Worm (Caenorhabditis elegans) whole organism, young adult: ENCODE data around the gene col-76.

ENCODE experiments used
- aptf-2 ChIP-seq: fragments of 200-800 bp; sonication (Bioruptor generic); conservative IDR thresholded peaks from 2 replicates; pipeline ENCODE4 v1.3.6; 2022; ENCODE audit warnings: missing genetic modification reagents, missing genetic modification characterization, missing compliant biosample characterization
- attf-5 ChIP-seq: fragments of 200-800 bp; sonication (Bioruptor generic); optimal IDR thresholded peaks from 2 replicates; lab custom pipeline; 2018; ENCODE audit warnings: mild to moderate bottlenecking, missing genetic modification characterization, missing compliant biosample characterization
- ceh-40 ChIP-seq: fragments of 200-800 bp; sonication (Bioruptor generic); IDR thresholded peaks from 2 replicates; pipeline ENCODE4 v1.3.6; 2022; ENCODE audit warnings: missing genetic modification characterization, missing compliant biosample characterization
- dpff-1 ChIP-seq: sonication (generic microtip); optimal IDR thresholded peaks from 2 replicates; lab custom pipeline; 2017; ENCODE audit warnings: mild to moderate bottlenecking, missing genetic modification characterization, missing compliant biosample characterization
- dpl-1 ChIP-seq: fragments of 150-350 bp; optimal IDR thresholded peaks from 2 replicates; lab custom pipeline; 2014; ENCODE audit warnings: missing biosample characterization, missing genetic modification reagents, missing genetic modification characterization
- hmg-1.2 ChIP-seq: fragments of 200-800 bp; sonication (Bioruptor generic); IDR thresholded peaks from 2 replicates; pipeline ENCODE4 v1.3.6; 2022; ENCODE audit warnings: missing genetic modification reagents, missing genetic modification characterization, missing compliant biosample characterization
- unc-62 ChIP-seq: fragments of 150-350 bp; optimal IDR thresholded peaks from 2 replicates; lab custom pipeline; 2014; ENCODE audit warnings: missing biosample characterization, missing genetic modification reagents, missing genetic modification characterization

DNA sequence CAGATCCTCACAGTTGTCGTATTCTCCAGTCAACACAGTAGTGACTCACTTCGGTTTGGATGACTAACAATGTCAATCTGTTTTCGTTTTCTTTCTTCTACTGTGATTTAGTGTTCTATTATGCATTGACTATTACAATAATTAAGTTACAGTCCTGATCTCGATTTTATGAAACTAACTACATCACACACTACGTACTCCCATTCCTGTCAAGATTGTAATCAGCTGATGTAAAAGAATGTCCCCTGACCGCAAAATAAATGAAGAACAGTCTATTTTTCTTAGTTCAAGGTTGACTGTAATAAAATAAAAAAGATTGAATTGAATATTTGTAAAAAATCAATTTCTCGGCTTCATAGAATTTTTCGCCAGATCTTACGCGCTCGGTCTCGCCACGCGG, 21.2 kb downstream of the col-76 start:
- TF ChIP-seq ceh-40 (GFP tag; lab: Robert Waterston, UW) (no peak), dpff-1 (no peak), attf-5 (no peak), dpl-1 (GFP tag; lab: Kevin White, UChicago) (no peak), unc-62 (GFP tag; lab: Kevin White, UChicago) (no peak), hmg-1.2 (no peak), aptf-2 (GFP tag; lab: Robert Waterston, UW) (no peak)
